Fruit fly (Drosophila melanogaster): Measurements from ENCODE around the gene CG18596.

DNA sequence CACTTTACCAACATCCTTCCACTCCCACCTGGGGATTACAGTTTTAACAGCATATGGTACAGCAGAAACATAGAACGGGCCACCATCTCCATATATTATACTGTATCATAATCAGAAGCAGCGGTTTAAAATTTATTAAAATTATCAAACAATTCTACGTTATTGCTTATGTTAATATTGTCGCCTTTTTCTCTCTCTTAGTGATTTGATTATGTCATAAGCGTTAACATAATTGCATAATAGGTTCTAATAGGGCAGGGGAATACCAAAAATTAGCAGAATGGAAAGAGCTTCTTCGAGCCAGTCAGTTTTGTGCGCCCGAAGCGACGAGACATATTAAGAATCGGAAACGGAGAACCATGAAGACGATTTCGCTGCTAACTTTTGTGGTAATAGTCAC is 44.0 kb upstream of the CG18596 start, which contains the start of gene CG13862:
- TF ChIP-seq CTCF (optimal IDR thresholded peaks at IDR 0.05): no peak
- no peak for TF ChIP-seq CG8478 (optimal IDR thresholded peaks at IDR 0.05)

All from S2 (cell line).